Worm (Caenorhabditis elegans) whole organism, L2 larva: ENCODE data around the gene fbxb-88.
"Not testable (repeated sequence)": the region's sequence is repeated elsewhere in the genome, so short reads cannot be mapped to it uniquely, and the experiment has no call there.

Experiments used
- F13H6.1 ChIP-seq: sonication (generic microtip); optimal IDR thresholded peaks from 2 replicates; lab custom pipeline; 2016; ENCODE audit warnings: missing genetic modification characterization, missing compliant biosample characterization
- ceh-82 ChIP-seq: fragments of 150-350 bp; optimal IDR thresholded peaks from 2 replicates; lab custom pipeline; 2014; ENCODE audit warnings: missing biosample characterization, missing genetic modification characterization
- mdl-1 ChIP-seq, 2 experiments: fragments of 150-350 bp in 1 of 2; sonication (generic microtip) in 1 of 2; optimal IDR thresholded peaks; 2 replicates each; lab custom pipeline; 2017; ENCODE audit warnings: missing biosample characterization in 2 of 2, missing genetic modification characterization in 2 of 2
- nhr-77 ChIP-seq: fragments of 150-350 bp; optimal IDR thresholded peaks from 2 replicates; lab custom pipeline; 2014; ENCODE audit warnings: missing biosample characterization, missing genetic modification characterization
- sem-4 ChIP-seq: fragments of 150-350 bp; optimal IDR thresholded peaks from 2 replicates; lab custom pipeline; 2014; ENCODE audit warnings: missing biosample characterization, missing genetic modification reagents, missing genetic modification characterization
- skn-1 ChIP-seq: sonication (generic microtip); optimal IDR thresholded peaks from 2 replicates; lab custom pipeline; 2017; ENCODE audit warnings: missing biosample characterization, missing genetic modification characterization
- sma-3 ChIP-seq: sonication (generic microtip); optimal IDR thresholded peaks from 2 replicates; lab custom pipeline; 2016; ENCODE audit warnings: missing genetic modification reagents, missing genetic modification characterization, missing compliant biosample characterization
- unc-62 ChIP-seq: fragments of 150-350 bp; optimal IDR thresholded peaks from 2 replicates; lab custom pipeline; 2014; ENCODE audit warnings: missing biosample characterization, missing genetic modification reagents, missing genetic modification characterization
- ztf-11 ChIP-seq: sonication (generic microtip); optimal IDR thresholded peaks from 2 replicates; lab custom pipeline; 2017; ENCODE audit warnings: missing biosample characterization, missing genetic modification characterization
- ztf-4 ChIP-seq: fragments of 150-350 bp; optimal IDR thresholded peaks from 2 replicates; lab custom pipeline; 2014; ENCODE audit warnings: missing biosample characterization, missing genetic modification characterization

DNA sequence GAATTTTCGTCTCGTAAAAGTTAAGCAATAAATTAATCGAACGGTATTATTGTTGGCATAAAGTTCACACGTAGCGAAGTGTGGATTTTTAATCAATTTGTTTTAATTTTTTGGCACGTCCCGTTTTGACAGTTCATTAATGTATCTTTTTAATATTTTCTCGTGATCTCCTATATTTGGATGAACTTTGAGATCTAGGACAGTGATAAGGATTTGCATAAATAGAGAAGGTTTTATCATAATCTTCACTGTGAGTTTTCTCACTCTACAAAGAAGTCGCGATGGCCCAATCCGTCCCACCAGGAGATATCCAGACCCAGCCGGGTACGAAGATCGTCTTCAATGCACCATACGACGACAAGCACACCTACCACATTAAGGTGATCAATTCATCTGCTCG, 2.6 kb downstream of the fbxb-88 start, which contains the start of the genes C33F10.8 and msp-40:
- not testable (repeated sequence) for TF ChIP-seq sem-4; skn-1; F13H6.1 (tag; lab: Kevin White, UChicago); sma-3 (GFP tag; lab: Kevin White, UChicago); nhr-77; mdl-1 (tag; optimal IDR thresholded peaks at IDR 0.05; lab: Kevin White, UChicago); ztf-4 (tag; lab: Kevin White, UChicago); ceh-82; ztf-11 (tag; lab: Kevin White, UChicago); unc-62 (GFP tag; lab: Kevin White, UChicago)
